Worm (Caenorhabditis elegans) whole organism, L2 larva: ENCODE measurements around the gene bca-2.

ENCODE experiments used
- R02D3.7 ChIP-seq: fragments of 150-350 bp; optimal IDR thresholded peaks from 2 replicates; lab custom pipeline; 2014; ENCODE audit warnings: missing biosample characterization, missing genetic modification characterization
- Y55F3AM.14 ChIP-seq: fragments of 200-800 bp; sonication (Bioruptor generic); optimal IDR thresholded peaks from 2 replicates; lab custom pipeline; 2018; ENCODE audit warnings: mild to moderate bottlenecking, missing genetic modification characterization, missing compliant biosample characterization
- ceh-16 ChIP-seq: fragments of 150-350 bp; optimal IDR thresholded peaks from 2 replicates; lab custom pipeline; 2014; ENCODE audit warnings: missing biosample characterization, missing genetic modification characterization
- lin-39 ChIP-seq: fragments of 150-350 bp; optimal IDR thresholded peaks from 2 replicates; lab custom pipeline; 2014; ENCODE audit warnings: missing biosample characterization, missing genetic modification reagents, missing genetic modification characterization
- mdl-1 ChIP-seq, 2 experiments: fragments of 150-350 bp in 1 of 2; sonication (generic microtip) in 1 of 2; optimal IDR thresholded peaks; 2 replicates each; lab custom pipeline; 2017; ENCODE audit warnings: missing biosample characterization in 2 of 2, missing genetic modification characterization in 2 of 2
- nhr-129 ChIP-seq: fragments of 150-350 bp; optimal IDR thresholded peaks from 2 replicates; lab custom pipeline; 2014; ENCODE audit warnings: missing biosample characterization, missing genetic modification characterization
- nhr-6 ChIP-seq: fragments of 150-350 bp; optimal IDR thresholded peaks from 2 replicates; lab custom pipeline; 2014; ENCODE audit warnings: missing biosample characterization, missing genetic modification characterization
- peb-1 ChIP-seq: fragments of 150-350 bp; optimal IDR thresholded peaks from 2 replicates; lab custom pipeline; 2014; ENCODE audit warnings: missing biosample characterization, missing genetic modification characterization
- sem-4 ChIP-seq: fragments of 150-350 bp; optimal IDR thresholded peaks from 2 replicates; lab custom pipeline; 2014; ENCODE audit warnings: missing biosample characterization, missing genetic modification reagents, missing genetic modification characterization
- sma-9 ChIP-seq, 2 experiments: fragments of 150-350 bp in 1 of 2; sonication (generic microtip) in 1 of 2; optimal IDR thresholded peaks; 2 replicates each; lab custom pipeline; 2014 to 2016; ENCODE audit warnings: missing genetic modification characterization in 2 of 2, mild to moderate bottlenecking in 1 of 2, missing biosample characterization in 1 of 2, missing compliant biosample characterization in 1 of 2, missing genetic modification reagents in 1 of 2, moderate library complexity in 1 of 2
- unc-62 ChIP-seq: fragments of 150-350 bp; optimal IDR thresholded peaks from 2 replicates; lab custom pipeline; 2014; ENCODE audit warnings: missing biosample characterization, missing genetic modification reagents, missing genetic modification characterization
- zag-1 ChIP-seq: fragments of 150-350 bp; optimal IDR thresholded peaks from 2 replicates; lab custom pipeline; 2014; ENCODE audit warnings: missing biosample characterization, missing genetic modification characterization

ce11 chrIV:17126512-17126911 lies 26.5 kb upstream of the bca-2 start:
- no peak for TF ChIP-seq sem-4 (tag; lab: Kevin White, UChicago)
- no peak for TF ChIP-seq nhr-129
- no peak for TF ChIP-seq lin-39 (tag; lab: Kevin White, UChicago)
- TF ChIP-seq nhr-6 (tag; lab: Kevin White, UChicago), result no peak
- no peak for TF ChIP-seq R02D3.7 (tag; lab: Kevin White, UChicago)
- no peak for TF ChIP-seq sma-9 (GFP tag; optimal IDR thresholded peaks at IDR 0.05; lab: Kevin White, UChicago)
- TF ChIP-seq sma-9 (tag; optimal IDR thresholded peaks at IDR 0.05; lab: Kevin White, UChicago), result no peak
- TF ChIP-seq peb-1, result no peak
- no peak for TF ChIP-seq zag-1 (tag; lab: Kevin White, UChicago)
- TF ChIP-seq unc-62 (GFP tag; lab: Kevin White, UChicago), result no peak
- no peak for TF ChIP-seq Y55F3AM.14 (GFP tag; lab: Kevin White, UChicago)
- TF ChIP-seq mdl-1 (tag; optimal IDR thresholded peaks at IDR 0.05; lab: Kevin White, UChicago), result no peak
- no peak for TF ChIP-seq ceh-16 (tag; lab: Kevin White, UChicago)
